Worm (Caenorhabditis elegans) whole organism, L1 larva: Measurements from ENCODE around the gene let-413.
A peak's percentile ranks its signal among the peaks of the same experiment; 100 is the strongest.

Experiments
- C04F5.9 ChIP-seq: sonication (generic microtip); optimal IDR thresholded peaks from 2 replicates; lab custom pipeline; 2016; ENCODE audit warnings: missing genetic modification characterization, missing compliant biosample characterization
- C16A3.4 ChIP-seq: fragments of 150-350 bp; optimal IDR thresholded peaks from 2 replicates; lab custom pipeline; 2014; ENCODE audit warnings: missing biosample characterization, missing genetic modification characterization
- C34B4.2 ChIP-seq: sonication (generic microtip); optimal IDR thresholded peaks from 2 replicates; lab custom pipeline; 2017; ENCODE audit warnings: mild to moderate bottlenecking, missing genetic modification characterization, missing compliant biosample characterization
- aly-2 ChIP-seq: fragments of 150-350 bp; optimal IDR thresholded peaks from 2 replicates; lab custom pipeline; 2014; ENCODE audit warnings: missing biosample characterization, missing genetic modification characterization
- dpl-1 ChIP-seq, 3 experiments: fragments of 150-350 bp in 2 of 3; sonication (generic microtip) in 1 of 3; optimal IDR thresholded peaks; 2 replicates each; lab custom pipeline; 2014 to 2017; ENCODE audit warnings: missing biosample characterization in 3 of 3, missing genetic modification characterization in 3 of 3, missing genetic modification reagents in 3 of 3
- dsc-1 ChIP-seq: sonication (generic microtip); optimal IDR thresholded peaks from 2 replicates; lab custom pipeline; 2016; ENCODE audit warnings: mild to moderate bottlenecking, missing genetic modification characterization, missing compliant biosample characterization
- egl-13 ChIP-seq: sonication (generic microtip); optimal IDR thresholded peaks from 2 replicates; lab custom pipeline; 2016; ENCODE audit warnings: missing genotype, missing genetic modification reagents, missing genetic modification characterization, missing compliant biosample characterization
- fkh-8 ChIP-seq: sonication (generic microtip); optimal IDR thresholded peaks from 2 replicates; lab custom pipeline; 2016; ENCODE audit warnings: mild to moderate bottlenecking, missing genetic modification characterization, missing compliant biosample characterization
- fos-1 ChIP-seq: fragments of 150-350 bp; optimal IDR thresholded peaks from 2 replicates; lab custom pipeline; 2014; ENCODE audit warnings: missing biosample characterization, missing genetic modification characterization
- grh-1 ChIP-seq: fragments of 200-800 bp; sonication (Bioruptor generic); IDR thresholded peaks from 2 replicates; pipeline ENCODE4 v1.3.6; 2022; ENCODE audit warnings: missing genetic modification reagents, missing genetic modification characterization, missing compliant biosample characterization
- hlh-4 ChIP-seq: sonication (generic microtip); optimal IDR thresholded peaks from 2 replicates; lab custom pipeline; 2016; ENCODE audit warnings: mild to moderate bottlenecking, missing genetic modification characterization, missing compliant biosample characterization
- hpl-2 ChIP-seq: fragments of 150-350 bp; optimal IDR thresholded peaks from 2 replicates; lab custom pipeline; 2014; ENCODE audit warnings: missing biosample characterization, missing genetic modification reagents, missing genetic modification characterization
- isw-1 ChIP-seq: fragments of 200-800 bp; sonication (Bioruptor generic); IDR thresholded peaks from 2 replicates; pipeline ENCODE4 v1.3.6; 2022; ENCODE audit warnings: missing genetic modification characterization, missing compliant biosample characterization
- lin-13 ChIP-seq: fragments of 150-350 bp; optimal IDR thresholded peaks from 2 replicates; lab custom pipeline; 2014; ENCODE audit warnings: missing biosample characterization, missing genetic modification reagents, missing genetic modification characterization
- lin-35 ChIP-seq, 2 experiments: fragments of 150-350 bp; optimal IDR thresholded peaks; 2 replicates each; lab custom pipeline; 2014; ENCODE audit warnings: missing biosample characterization in 2 of 2, missing genetic modification characterization in 2 of 2, missing genetic modification reagents in 2 of 2
- lir-3 ChIP-seq: sonication (generic microtip); optimal IDR thresholded peaks from 2 replicates; lab custom pipeline; 2016; ENCODE audit warnings: mild to moderate bottlenecking, missing genetic modification characterization, moderate library complexity, missing compliant biosample characterization; ENCODE audit not compliant: poor library complexity
- mdl-1 ChIP-seq, 2 experiments: fragments of 150-350 bp; optimal IDR thresholded peaks; 2 replicates each; lab custom pipeline; 2014 to 2017; ENCODE audit warnings: missing biosample characterization in 2 of 2, missing genetic modification characterization in 2 of 2, inconsistent platforms in 1 of 2
- mef-2 ChIP-seq: fragments of 150-350 bp; optimal IDR thresholded peaks from 2 replicates; lab custom pipeline; 2014; ENCODE audit warnings: missing biosample characterization, missing genetic modification characterization
- nhr-11 ChIP-seq: fragments of 150-350 bp; optimal IDR thresholded peaks from 2 replicates; lab custom pipeline; 2014; ENCODE audit warnings: missing biosample characterization, missing genetic modification characterization
- nhr-20 ChIP-seq: sonication (generic microtip); optimal IDR thresholded peaks from 2 replicates; lab custom pipeline; 2016; ENCODE audit warnings: mild to moderate bottlenecking, missing genetic modification characterization, missing compliant biosample characterization
- nhr-28 ChIP-seq: fragments of 150-350 bp; optimal IDR thresholded peaks from 2 replicates; lab custom pipeline; 2014; ENCODE audit warnings: missing biosample characterization, missing genetic modification characterization
- nhr-47 ChIP-seq: sonication (generic microtip); optimal IDR thresholded peaks from 2 replicates; lab custom pipeline; 2016; ENCODE audit warnings: mild to moderate bottlenecking, missing genetic modification characterization, moderate library complexity, missing compliant biosample characterization
- nhr-71 ChIP-seq: sonication (generic microtip); optimal IDR thresholded peaks from 2 replicates; lab custom pipeline; 2016; ENCODE audit warnings: mild to moderate bottlenecking, missing genetic modification characterization, moderate library complexity, missing compliant biosample characterization
- nhr-76 ChIP-seq: sonication (generic microtip); optimal IDR thresholded peaks from 2 replicates; lab custom pipeline; 2017; ENCODE audit warnings: missing biosample characterization, missing genetic modification characterization
- nhr-77 ChIP-seq: fragments of 150-350 bp; optimal IDR thresholded peaks from 2 replicates; lab custom pipeline; 2014; ENCODE audit warnings: missing biosample characterization, missing genetic modification characterization
- nhr-84 ChIP-seq: sonication (generic microtip); optimal IDR thresholded peaks from 2 replicates; lab custom pipeline; 2017; ENCODE audit warnings: missing biosample characterization, missing genetic modification characterization
- nhr-90 ChIP-seq: sonication (generic microtip); optimal IDR thresholded peaks from 2 replicates; lab custom pipeline; 2016; ENCODE audit warnings: mild to moderate bottlenecking, missing genetic modification characterization, missing compliant biosample characterization; ENCODE audit not compliant: poor library complexity
- pag-3 ChIP-seq: sonication (generic microtip); optimal IDR thresholded peaks from 2 replicates; lab custom pipeline; 2017; ENCODE audit warnings: missing genetic modification characterization, mild to moderate bottlenecking, missing compliant biosample characterization, antibody characterized with exemption, borderline replicate concordance; ENCODE audit not compliant: insufficient read depth
- pqm-1 ChIP-seq: sonication (generic microtip); optimal IDR thresholded peaks from 3 replicates; lab custom pipeline; 2017; ENCODE audit warnings: missing biosample characterization, missing genetic modification characterization
- skn-1 ChIP-seq: fragments of 150-350 bp; optimal IDR thresholded peaks from 2 replicates; lab custom pipeline; 2014; ENCODE audit warnings: missing biosample characterization, missing genetic modification characterization
- snpc-4 ChIP-seq: fragments of 150-350 bp; optimal IDR thresholded peaks from 2 replicates; lab custom pipeline; 2014; ENCODE audit warnings: missing biosample characterization, missing genetic modification characterization
- sox-4 ChIP-seq: sonication (generic microtip); optimal IDR thresholded peaks from 2 replicates; lab custom pipeline; 2016; ENCODE audit warnings: missing genetic modification characterization, missing compliant biosample characterization
- sptf-1 ChIP-seq: fragments of 150-350 bp; optimal IDR thresholded peaks from 2 replicates; lab custom pipeline; 2014; ENCODE audit warnings: missing biosample characterization, missing genetic modification characterization
- tbx-2 ChIP-seq: sonication (generic microtip); optimal IDR thresholded peaks from 2 replicates; lab custom pipeline; 2016; ENCODE audit warnings: missing genetic modification characterization, missing compliant biosample characterization
- unc-130 ChIP-seq: fragments of 150-350 bp; optimal IDR thresholded peaks from 2 replicates; lab custom pipeline; 2017; ENCODE audit warnings: missing biosample characterization, missing genetic modification characterization, inconsistent platforms
- unc-30 ChIP-seq: sonication (generic microtip); optimal IDR thresholded peaks from 2 replicates; lab custom pipeline; 2017; ENCODE audit warnings: missing biosample characterization, missing genetic modification characterization
- unc-98 ChIP-seq: fragments of 200-800 bp; sonication (Bioruptor generic); IDR thresholded peaks from 2 replicates; pipeline ENCODE4 v1.3.6; 2022; ENCODE audit warnings: missing genetic modification characterization, missing compliant biosample characterization
- xbp-1 ChIP-seq: sonication (generic microtip); optimal IDR thresholded peaks from 2 replicates; lab custom pipeline; 2016; ENCODE audit warnings: missing genetic modification characterization, missing compliant biosample characterization
- zag-1 ChIP-seq: fragments of 150-350 bp; optimal IDR thresholded peaks from 2 replicates; lab custom pipeline; 2014; ENCODE audit warnings: missing biosample characterization, missing genetic modification characterization
- zip-4 ChIP-seq: fragments of 200-800 bp; sonication (Bioruptor generic); optimal IDR thresholded peaks from 2 replicates; lab custom pipeline; 2018; ENCODE audit warnings: mild to moderate bottlenecking, missing genetic modification characterization, moderate library complexity, missing compliant biosample characterization

Gene let-413

DNA sequence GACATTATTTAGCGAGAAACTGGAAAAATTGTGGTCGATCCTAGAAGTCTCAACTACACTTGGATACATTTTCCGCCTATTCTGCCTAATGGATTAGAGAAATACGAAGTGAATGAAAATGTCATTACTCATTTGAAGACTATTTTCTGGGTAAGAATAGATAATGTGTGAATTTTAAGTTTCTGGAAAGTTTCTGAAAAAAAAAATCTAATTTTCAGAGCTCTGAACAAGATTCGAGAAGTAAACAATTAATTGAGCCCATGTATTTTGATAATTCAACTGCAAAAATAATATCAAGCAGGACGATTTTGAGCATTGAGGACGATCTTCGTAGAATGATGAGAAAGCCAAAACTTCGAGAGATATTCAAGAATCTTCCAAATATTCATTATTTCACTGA lies 31.3 kb downstream of the let-413 start:
- TF ChIP-seq nhr-76 (tag; lab: Kevin White, UChicago) (no peak), nhr-20 (no peak), hlh-4 (tag; lab: Kevin White, UChicago) (no peak), sptf-1 (tag; lab: Kevin White, UChicago) (no peak), nhr-47 (no peak), lin-13 (GFP tag; lab: Kevin White, UChicago) (no peak), dsc-1 (tag; lab: Kevin White, UChicago) (peak; percentile 48), lir-3 (tag; lab: Kevin White, UChicago) (no peak), unc-30 (no peak), dpl-1 (GFP tag; optimal IDR thresholded peaks at IDR 0.05; lab: Kevin White, UChicago) (no peak), C16A3.4 (tag; lab: Kevin White, UChicago) (no peak), mef-2 (tag; lab: Kevin White, UChicago) (no peak), nhr-77 (tag; lab: Kevin White, UChicago) (no peak), fkh-8 (tag; lab: Kevin White, UChicago) (peak; percentile 14), fos-1 (no peak)
- TF ChIP-seq, all 84 proteins: peak for 2

DNA sequence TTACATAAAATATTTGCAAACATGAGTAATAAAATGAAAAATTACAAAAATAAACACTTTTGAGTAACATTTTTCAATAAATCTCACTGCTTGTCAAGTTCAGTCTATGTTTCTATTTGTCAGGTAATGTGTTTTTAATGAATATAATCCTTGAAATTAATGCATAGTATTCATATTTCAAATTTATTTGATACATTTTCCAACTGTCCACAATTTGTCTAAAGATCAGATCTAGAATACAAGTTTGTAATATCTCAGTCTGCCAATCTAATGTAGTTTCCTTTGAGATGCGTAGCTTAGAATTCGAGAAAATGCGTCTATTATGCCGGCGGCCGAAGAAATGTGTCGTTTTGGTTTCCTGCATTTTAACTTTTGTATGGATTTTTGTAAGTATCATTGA lies 34.0 kb downstream of the let-413 start, which contains the start of gene Y97E10B.1:
TSS of gene Y97E10B.1 (plus strand) at position 301 of the 400 bp plus-strand sequence.
- TF ChIP-seq skn-1 (no peak), nhr-28 (no peak), C04F5.9 (tag; lab: Kevin White, UChicago) (no peak), dpl-1 (GFP tag; optimal IDR thresholded peaks at IDR 0.05; lab: Kevin White, UChicago) (no peak), lir-3 (tag; lab: Kevin White, UChicago) (no peak), mdl-1 (tag; optimal IDR thresholded peaks at IDR 0.05; lab: Kevin White, UChicago) (no peak), unc-130 (tag; lab: Kevin White, UChicago) (no peak), egl-13 (no peak), aly-2 (tag; lab: Kevin White, UChicago) (no peak), pqm-1 (tag; lab: Kevin White, UChicago) (no peak), lin-35 (GFP tag; optimal IDR thresholded peaks at IDR 0.05; lab: Kevin White, UChicago) (no peak), hpl-2 (GFP tag; lab: Kevin White, UChicago) (no peak), C34B4.2 (tag; lab: Kevin White, UChicago) (no peak), nhr-71 (tag; lab: Kevin White, UChicago) (no peak), fkh-8 (tag; lab: Kevin White, UChicago) (no peak), sox-4 (tag; lab: Kevin White, UChicago) (no peak), unc-98 (GFP tag; lab: Robert Waterston, UW) (no peak)

DNA sequence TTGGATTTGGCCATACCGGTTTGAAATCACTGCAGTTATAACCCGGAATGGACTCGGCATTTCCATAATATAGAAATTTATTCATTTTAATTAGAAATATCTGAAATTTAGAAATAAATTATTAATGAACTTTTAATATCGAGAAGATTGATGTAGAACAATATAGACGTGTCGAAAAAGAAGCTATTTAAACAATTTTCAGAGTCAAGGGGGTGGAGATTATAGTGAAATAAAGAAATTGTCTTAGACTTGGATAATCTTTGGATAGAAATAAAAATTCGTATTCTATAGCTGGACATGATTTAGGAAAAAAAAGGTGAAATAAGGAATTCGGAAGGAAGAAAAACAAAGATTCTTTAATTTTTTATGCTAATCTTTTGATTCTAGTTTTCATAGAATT lies 37.3 kb downstream of the let-413 start, which contains the start of gene srt-53:
TSS of gene srt-53 (minus strand) at position 101 of the 400 bp plus-strand sequence.
- TF ChIP-seq grh-1, result no peak
- no peak for TF ChIP-seq snpc-4 (tag; lab: Kevin White, UChicago)
- TF ChIP-seq isw-1 (GFP tag; lab: Robert Waterston, UW), result no peak

DNA sequence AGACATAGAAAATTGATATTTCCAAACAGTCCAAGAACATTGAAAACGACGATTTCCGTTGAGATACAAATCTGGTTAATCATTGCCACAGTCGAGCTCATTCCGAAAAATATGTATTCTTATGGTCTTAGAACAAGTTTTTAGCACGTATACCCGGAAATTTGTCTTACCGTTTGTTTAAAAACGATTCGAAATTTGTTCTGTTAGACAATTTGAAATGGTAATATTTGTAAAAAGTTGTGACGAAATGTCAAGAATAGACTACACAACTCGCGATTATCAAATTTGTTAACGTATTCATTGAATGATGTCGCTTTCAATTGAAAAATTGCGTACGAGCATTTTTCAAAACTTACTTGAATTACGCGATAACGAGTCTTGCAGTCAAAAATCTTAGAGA lies 40.4 kb downstream of the let-413 start, which contains the start of gene srsx-3:
TSS of gene srsx-3 (minus strand) at position 101 of the 400 bp plus-strand sequence.
- no peak for TF ChIP-seq nhr-11 (tag; lab: Kevin White, UChicago)
- no peak for TF ChIP-seq xbp-1 (tag; lab: Kevin White, UChicago)
- no peak for TF ChIP-seq lin-13 (GFP tag; lab: Kevin White, UChicago)
- no peak for TF ChIP-seq C34B4.2 (tag; lab: Kevin White, UChicago)
- TF ChIP-seq skn-1, result no peak
- no peak for TF ChIP-seq zip-4 (GFP tag; lab: Kevin White, UChicago)
- TF ChIP-seq nhr-71 (tag; lab: Kevin White, UChicago), result no peak
- TF ChIP-seq nhr-90 (tag; lab: Kevin White, UChicago), result no peak
- no peak for TF ChIP-seq nhr-47
- no peak for TF ChIP-seq tbx-2 (tag; lab: Kevin White, UChicago)
- no peak for TF ChIP-seq C16A3.4 (tag; lab: Kevin White, UChicago)
- TF ChIP-seq nhr-77 (tag; lab: Kevin White, UChicago), result no peak
- no peak for TF ChIP-seq unc-30
- no peak for TF ChIP-seq nhr-84 (tag; lab: Kevin White, UChicago)
- TF ChIP-seq zag-1, result no peak
- no peak for TF ChIP-seq pag-3 (tag; lab: Kevin White, UChicago)
